Fruit fly (Drosophila melanogaster): ENCODE results near the gene CG16781.

CG16781 gene

dm6 chrX:3474476-3475439, 10.9 kb upstream of the CG16781 start, which contains the start of gene CG12206 (continued):
- TF ChIP-seq Dll (GFP tag; IDR thresholded peaks at IDR 0.05; ENCODE audit: partially characterized antibody) = no peak
- TF ChIP-seq CG33557 (GFP tag; optimal IDR thresholded peaks at IDR 0.05) = no peak
- peak; percentile 9 for TF ChIP-seq Asciz (GFP tag; optimal IDR thresholded peaks at IDR 0.05)
- TF ChIP-seq E2f1 (GFP tag; IDR thresholded peaks at IDR 0.05) = peak; percentile 45
- peak; percentile 39; the same call in 1 of the 2 replicates for TF ChIP-seq sob (GFP tag; IDR thresholded peaks at IDR 0.05)
- peak; percentile 3 for TF ChIP-seq Six4 (GFP tag; optimal IDR thresholded peaks at IDR 0.05)
- peak; percentile 71 for TF ChIP-seq CG31441 (GFP tag; IDR thresholded peaks at IDR 0.05)
- TF ChIP-seq Xrp1 (GFP tag; IDR thresholded peaks at IDR 0.05) = peak; percentile 61
- TF ChIP-seq amos (GFP tag; IDR thresholded peaks at IDR 0.05; ENCODE audit: partially characterized antibody) = no peak
- no peak for TF ChIP-seq NC2β (GFP tag; optimal IDR thresholded peaks at IDR 0.05)
- peak; percentile 52 for TF ChIP-seq CG1233 (GFP tag; optimal IDR thresholded peaks at IDR 0.05)
- TF ChIP-seq odd (GFP tag; optimal IDR thresholded peaks at IDR 0.05) = no peak
- TF ChIP-seq slou (GFP tag; optimal IDR thresholded peaks at IDR 0.05) = peak; percentile 19
- TF ChIP-seq corto (GFP tag; optimal IDR thresholded peaks at IDR 0.05) = no peak
- TF ChIP-seq Sry-β (GFP tag; optimal IDR thresholded peaks at IDR 0.05) = no peak
- no peak for TF ChIP-seq Dfd (GFP tag; optimal IDR thresholded peaks at IDR 0.05)
- no peak for TF ChIP-seq CG11560 (tag; IDR thresholded peaks at IDR 0.05)
- no peak for TF ChIP-seq CTCF (GFP tag; optimal IDR thresholded peaks at IDR 0.05)
- TF ChIP-seq CG10462 (GFP tag; optimal IDR thresholded peaks at IDR 0.05) = no peak
- no peak for TF ChIP-seq shn (GFP tag; optimal IDR thresholded peaks at IDR 0.05)
- TF ChIP-seq CG13424 (tag; optimal IDR thresholded peaks at IDR 0.05) = peak; percentile 72
- peak; percentile 15 for TF ChIP-seq gcm (GFP tag; optimal IDR thresholded peaks at IDR 0.05)
- no peak for TF ChIP-seq pros (GFP tag; optimal IDR thresholded peaks at IDR 0.05)
- TF ChIP-seq CG16813 (GFP tag; IDR thresholded peaks at IDR 0.05; ENCODE audit: partially characterized antibody) = no peak
- peak; percentile 58 for TF ChIP-seq bcd (GFP tag; optimal IDR thresholded peaks at IDR 0.05)
- no peak for TF ChIP-seq dan (GFP tag; IDR thresholded peaks at IDR 0.05)
- TF ChIP-seq Lpt (GFP tag; optimal IDR thresholded peaks at IDR 0.05) = no peak
- TF ChIP-seq CG15269 (tag; optimal IDR thresholded peaks at IDR 0.05) = peak; percentile 71
- TF ChIP-seq CG7963 (GFP tag; IDR thresholded peaks at IDR 0.05; ENCODE audit: partially characterized antibody) = no peak
- no peak for TF ChIP-seq CG8478 (optimal IDR thresholded peaks at IDR 0.05)
- no peak for TF ChIP-seq CG2199 (GFP tag; IDR thresholded peaks at IDR 0.05)
- no peak for TF ChIP-seq CG9876 (GFP tag; optimal IDR thresholded peaks at IDR 0.05)
- TF ChIP-seq CG6854 (GFP tag; optimal IDR thresholded peaks at IDR 0.05) = peak; percentile 59
- TF ChIP-seq CG7357 (GFP tag; IDR thresholded peaks at IDR 0.05) = 0 out of 3 replicates have a peak, but pooled peaks have one; percentile 18
- TF ChIP-seq Chrac-16 (GFP tag; optimal IDR thresholded peaks at IDR 0.05) = peak; percentile 0
- TF ChIP-seq repo (GFP tag; optimal IDR thresholded peaks at IDR 0.05) = no peak
- TF ChIP-seq klu (GFP tag; IDR thresholded peaks at IDR 0.05) = no peak
- TF ChIP-seq CG9437 (GFP tag; optimal IDR thresholded peaks at IDR 0.05) = peak; percentile 39
- TF ChIP-seq Ets97D (GFP tag; optimal IDR thresholded peaks at IDR 0.05) = no peak
- no peak for TF ChIP-seq CG4282 (GFP tag; optimal IDR thresholded peaks at IDR 0.05)
- TF ChIP-seq bab2 (GFP tag; optimal IDR thresholded peaks at IDR 0.05) = no peak
- no peak for TF ChIP-seq ems (GFP tag; optimal IDR thresholded peaks at IDR 0.05)
- peak; percentile 62 for TF ChIP-seq PHDP (tag; optimal IDR thresholded peaks at IDR 0.05)
- TF ChIP-seq CG12104 (GFP tag; optimal IDR thresholded peaks at IDR 0.05) = peak; percentile 19
- TF ChIP-seq lov (optimal IDR thresholded peaks at IDR 0.05) = no peak
- TF ChIP-seq lov (GFP tag; IDR thresholded peaks at IDR 0.05) = no peak
- TF ChIP-seq lilli (GFP tag; optimal IDR thresholded peaks at IDR 0.05) = peak; percentile 15
- no peak for TF ChIP-seq CG8089 (GFP tag; optimal IDR thresholded peaks at IDR 0.05)
- TF ChIP-seq maf-S (GFP tag; optimal IDR thresholded peaks at IDR 0.05) = no peak
- no peak for TF ChIP-seq chn (GFP tag; optimal IDR thresholded peaks at IDR 0.05)
